Worm (Caenorhabditis elegans) whole organism, young adult: ENCODE data around the gene mrpl-21.
A peak's percentile ranks its signal among the peaks of the same experiment; 100 is the strongest.

Experiments used
- B0336.3 ChIP-seq: fragments of 200-800 bp; sonication (Bioruptor generic); IDR thresholded peaks from 2 replicates; pipeline ENCODE4 v1.3.6; 2022; ENCODE audit warnings: missing genetic modification characterization, missing compliant biosample characterization
- D2030.7 ChIP-seq: fragments of 200-800 bp; sonication (Bioruptor generic); IDR thresholded peaks from 2 replicates; pipeline ENCODE4 v1.3.6; 2022; ENCODE audit warnings: missing genetic modification reagents, missing genetic modification characterization, missing compliant biosample characterization
- F23B12.7 ChIP-seq: sonication (generic microtip); optimal IDR thresholded peaks from 2 replicates; lab custom pipeline; 2017; ENCODE audit warnings: missing genetic modification characterization, mild to moderate bottlenecking, missing compliant biosample characterization, antibody characterized with exemption, moderate library complexity; ENCODE audit not compliant: insufficient read depth
- K11D2.4 ChIP-seq: fragments of 200-800 bp; sonication (Bioruptor generic); IDR thresholded peaks from 2 replicates; pipeline ENCODE4 v1.3.6; 2022; ENCODE audit warnings: missing genetic modification reagents, missing genetic modification characterization, missing compliant biosample characterization
- K12H6.12 ChIP-seq: fragments of 200-800 bp; sonication (Bioruptor generic); optimal IDR thresholded peaks from 2 replicates; lab custom pipeline; 2018; ENCODE audit warnings: mild to moderate bottlenecking, missing genetic modification characterization, missing compliant biosample characterization
- T07F8.4 ChIP-seq: sonication (generic microtip); optimal IDR thresholded peaks from 2 replicates; lab custom pipeline; 2016; ENCODE audit warnings: mild to moderate bottlenecking, missing genetic modification characterization, moderate library complexity, missing compliant biosample characterization
- T26A5.8 ChIP-seq: sonication (generic microtip); optimal IDR thresholded peaks from 2 replicates; lab custom pipeline; 2016; ENCODE audit warnings: missing genetic modification characterization, missing compliant biosample characterization
- Y79H2A.3 ChIP-seq: fragments of 200-800 bp; sonication (Bioruptor generic); conservative IDR thresholded peaks from 2 replicates; pipeline ENCODE4 v1.3.6; 2022; ENCODE audit warnings: missing genetic modification reagents, missing genetic modification characterization, missing compliant biosample characterization
- akir-1 ChIP-seq: fragments of 200-800 bp; sonication (Bioruptor generic); optimal IDR thresholded peaks from 2 replicates; lab custom pipeline; 2018; ENCODE audit warnings: mild to moderate bottlenecking, missing genetic modification characterization, moderate library complexity, missing compliant biosample characterization
- atf-7 ChIP-seq: sonication (generic microtip); optimal IDR thresholded peaks from 2 replicates; lab custom pipeline; 2017; ENCODE audit warnings: mild to moderate bottlenecking, missing genetic modification characterization, missing compliant biosample characterization
- attf-5 ChIP-seq: fragments of 200-800 bp; sonication (Bioruptor generic); optimal IDR thresholded peaks from 2 replicates; lab custom pipeline; 2018; ENCODE audit warnings: mild to moderate bottlenecking, missing genetic modification characterization, missing compliant biosample characterization
- attf-6 ChIP-seq: fragments of 200-800 bp; sonication (Bioruptor generic); IDR thresholded peaks from 2 replicates; pipeline ENCODE4 v1.3.6; 2022; ENCODE audit warnings: missing genetic modification reagents, missing genetic modification characterization, missing compliant biosample characterization
- bed-1 ChIP-seq: fragments of 200-800 bp; sonication (Bioruptor generic); IDR thresholded peaks from 2 replicates; pipeline ENCODE4 v1.3.6; 2022; ENCODE audit warnings: missing genetic modification reagents, missing genetic modification characterization, missing compliant biosample characterization
- cebp-1 ChIP-seq, 2 experiments: fragments of 200-800 bp in 1 of 2; sonication (Bioruptor generic) in 1 of 2; sonication (generic microtip) in 1 of 2; IDR thresholded peaks in 1 of 2; optimal IDR thresholded peaks in 1 of 2; 2 replicates each; pipeline versions ENCODE4 v1.3.6 to Lab custom; 2017 to 2022; ENCODE audit warnings: missing compliant biosample characterization in 2 of 2, missing genetic modification characterization in 2 of 2, mild to moderate bottlenecking in 1 of 2, missing genetic modification reagents in 1 of 2, moderate library complexity in 1 of 2
- ceh-40 ChIP-seq: fragments of 200-800 bp; sonication (Bioruptor generic); IDR thresholded peaks from 2 replicates; pipeline ENCODE4 v1.3.6; 2022; ENCODE audit warnings: missing genetic modification characterization, missing compliant biosample characterization
- ceh-58 ChIP-seq: fragments of 200-800 bp; sonication (Bioruptor generic); IDR thresholded peaks from 2 replicates; pipeline ENCODE4 v1.3.6; 2022; ENCODE audit warnings: missing genetic modification characterization, missing compliant biosample characterization
- ceh-91 ChIP-seq: fragments of 200-800 bp; sonication (Bioruptor generic); IDR thresholded peaks from 2 replicates; pipeline ENCODE4 v1.3.6; 2022; ENCODE audit warnings: missing genetic modification reagents, missing genetic modification characterization, missing compliant biosample characterization
- chd-7 ChIP-seq: sonication (generic microtip); optimal IDR thresholded peaks from 2 replicates; lab custom pipeline; 2016; ENCODE audit warnings: mild to moderate bottlenecking, missing genetic modification characterization, moderate library complexity, missing compliant biosample characterization
- die-1 ChIP-seq: sonication (generic microtip); optimal IDR thresholded peaks from 2 replicates; lab custom pipeline; 2016; ENCODE audit warnings: missing genotype, mild to moderate bottlenecking, missing genetic modification characterization, missing compliant biosample characterization
- efl-1 ChIP-seq: fragments of 150-350 bp; optimal IDR thresholded peaks from 2 replicates; lab custom pipeline; 2014; ENCODE audit warnings: missing biosample characterization, missing genetic modification reagents, missing genetic modification characterization
- egl-44 ChIP-seq: fragments of 200-800 bp; sonication (Bioruptor generic); IDR thresholded peaks from 2 replicates; pipeline ENCODE4 v1.3.6; 2022; ENCODE audit warnings: missing genetic modification reagents, missing genetic modification characterization, missing compliant biosample characterization
- ets-4 ChIP-seq: fragments of 200-800 bp; sonication (Bioruptor generic); optimal IDR thresholded peaks from 2 replicates; lab custom pipeline; 2018; ENCODE audit warnings: mild to moderate bottlenecking, missing genetic modification characterization, missing compliant biosample characterization
- gei-17 ChIP-seq: fragments of 200-800 bp; sonication (Bioruptor generic); optimal IDR thresholded peaks from 2 replicates; lab custom pipeline; 2018; ENCODE audit warnings: mild to moderate bottlenecking, missing genetic modification characterization, missing compliant biosample characterization
- him-1 ChIP-seq: sonication (generic microtip); optimal IDR thresholded peaks from 2 replicates; lab custom pipeline; 2016; ENCODE audit warnings: missing genotype, missing genetic modification reagents, missing genetic modification characterization, missing compliant biosample characterization
- hmg-1.2 ChIP-seq: fragments of 200-800 bp; sonication (Bioruptor generic); IDR thresholded peaks from 2 replicates; pipeline ENCODE4 v1.3.6; 2022; ENCODE audit warnings: missing genetic modification reagents, missing genetic modification characterization, missing compliant biosample characterization
- let-526 ChIP-seq: fragments of 200-800 bp; sonication (Bioruptor generic); IDR thresholded peaks from 2 replicates; pipeline ENCODE4 v1.3.6; 2022; ENCODE audit warnings: missing genetic modification reagents, missing genetic modification characterization, missing compliant biosample characterization
- let-607 ChIP-seq, 2 experiments: fragments of 200-800 bp in 1 of 2; sonication (Bioruptor generic) in 1 of 2; sonication (generic microtip) in 1 of 2; optimal IDR thresholded peaks; 2 replicates each; lab custom pipeline; 2016 to 2018; ENCODE audit warnings: mild to moderate bottlenecking in 2 of 2, missing compliant biosample characterization in 2 of 2, missing genetic modification characterization in 2 of 2, moderate library complexity in 2 of 2, missing genotype in 1 of 2
- lin-40 ChIP-seq: sonication (generic microtip); optimal IDR thresholded peaks from 2 replicates; lab custom pipeline; 2016; ENCODE audit warnings: missing genetic modification characterization, mild to moderate bottlenecking, missing compliant biosample characterization, missing genotype, missing genetic modification reagents
- madf-10 ChIP-seq: sonication (generic microtip); optimal IDR thresholded peaks from 2 replicates; lab custom pipeline; 2016; ENCODE audit warnings: mild to moderate bottlenecking, missing genetic modification characterization, missing compliant biosample characterization
- madf-8 ChIP-seq: fragments of 200-800 bp; sonication (Bioruptor generic); conservative IDR thresholded peaks from 2 replicates; pipeline ENCODE4 v1.3.6; 2022; ENCODE audit warnings: missing genetic modification reagents, missing genetic modification characterization, missing compliant biosample characterization
- nfyb-1 ChIP-seq: fragments of 200-800 bp; sonication (Bioruptor generic); IDR thresholded peaks from 2 replicates; pipeline ENCODE4 v1.3.6; 2022; ENCODE audit warnings: missing genetic modification reagents, missing genetic modification characterization, missing compliant biosample characterization
- nhr-179 ChIP-seq: sonication (generic microtip); optimal IDR thresholded peaks from 2 replicates; lab custom pipeline; 2016; ENCODE audit warnings: mild to moderate bottlenecking, missing genetic modification characterization, missing compliant biosample characterization
- nhr-90 ChIP-seq: sonication (generic microtip); optimal IDR thresholded peaks from 2 replicates; lab custom pipeline; 2016; ENCODE audit warnings: missing genotype, mild to moderate bottlenecking, missing genetic modification characterization, missing compliant biosample characterization
- pbrm-1 ChIP-seq: fragments of 200-800 bp; sonication (Bioruptor generic); IDR thresholded peaks from 2 replicates; pipeline ENCODE4 v1.3.6; 2022; ENCODE audit warnings: missing genetic modification reagents, missing genetic modification characterization, missing compliant biosample characterization
- pha-4 ChIP-seq: fragments of 150-350 bp; sonication (generic microtip); optimal IDR thresholded peaks from 2 replicates; lab custom pipeline; 2014; ENCODE audit warnings: missing biosample characterization, missing genetic modification reagents, missing genetic modification characterization
- snpc-1.1 ChIP-seq: sonication (generic microtip); optimal IDR thresholded peaks from 2 replicates; lab custom pipeline; 2017; ENCODE audit warnings: missing genetic modification characterization, mild to moderate bottlenecking, missing compliant biosample characterization, antibody characterized with exemption, moderate library complexity, missing genotype, missing genetic modification reagents; ENCODE audit not compliant: insufficient read depth
- snpc-4 ChIP-seq, 5 experiments: fragments of 150-350 bp in 1 of 5; sonication (generic microtip) in 4 of 5; optimal IDR thresholded peaks; 2 replicates each; lab custom pipeline; 2014 to 2018; ENCODE audit warnings: missing genetic modification characterization in 5 of 5, missing biosample characterization in 3 of 5, antibody characterized with exemption in 2 of 5, mild to moderate bottlenecking in 2 of 5, missing compliant biosample characterization in 2 of 5, missing genotype in 2 of 5, moderate library complexity in 2 of 5, missing genetic modification reagents in 1 of 5
- somi-1 ChIP-seq: fragments of 200-800 bp; sonication (Bioruptor generic); optimal IDR thresholded peaks from 2 replicates; lab custom pipeline; 2018; ENCODE audit warnings: mild to moderate bottlenecking, missing genetic modification characterization, missing compliant biosample characterization
- tbp1 ChIP-seq: fragments of 200-800 bp; sonication (Bioruptor generic); optimal IDR thresholded peaks from 2 replicates; lab custom pipeline; 2018; ENCODE audit warnings: mild to moderate bottlenecking, missing genetic modification characterization, missing compliant biosample characterization
- tlf-1 ChIP-seq: fragments of 200-800 bp; sonication (Bioruptor generic); optimal IDR thresholded peaks from 2 replicates; lab custom pipeline; 2018; ENCODE audit warnings: mild to moderate bottlenecking, missing genetic modification characterization, missing compliant biosample characterization
- unc-62 ChIP-seq: fragments of 150-350 bp; optimal IDR thresholded peaks from 2 replicates; lab custom pipeline; 2014; ENCODE audit warnings: missing biosample characterization, missing genetic modification reagents, missing genetic modification characterization
- xnd-1 ChIP-seq: sonication (generic microtip); optimal IDR thresholded peaks from 2 replicates; lab custom pipeline; 2016; ENCODE audit warnings: missing genotype, missing genetic modification reagents, missing genetic modification characterization, missing compliant biosample characterization
- zfh-2 ChIP-seq: fragments of 200-800 bp; sonication (Bioruptor generic); conservative IDR thresholded peaks from 2 replicates; pipeline ENCODE4 v1.3.6; 2022; ENCODE audit warnings: missing genetic modification reagents, missing genetic modification characterization, missing compliant biosample characterization
- ztf-18 ChIP-seq: sonication (generic microtip); optimal IDR thresholded peaks from 2 replicates; lab custom pipeline; 2016; ENCODE audit warnings: missing genotype, mild to moderate bottlenecking, missing genetic modification characterization, missing compliant biosample characterization
- ztf-26 ChIP-seq: sonication (generic microtip); optimal IDR thresholded peaks from 2 replicates; lab custom pipeline; 2017; ENCODE audit warnings: missing genetic modification characterization, missing compliant biosample characterization

Gene mrpl-21

ce11 chrIII:4287379-4287778, 44.0 kb upstream of the mrpl-21 start, which contains the start of gene R10E4.3:
R10E4.3 (minus strand) TSS chrIII:4287479.
- TF ChIP-seq pha-4 (no peak), ceh-58 (no peak), ceh-91 (GFP tag; lab: Robert Waterston, UW) (no peak), him-1 (tag; lab: Kevin White, UChicago) (no peak), D2030.7 (GFP tag; lab: Robert Waterston, UW) (no peak), madf-8 (GFP tag; lab: Robert Waterston, UW) (no peak), pbrm-1 (GFP tag; lab: Robert Waterston, UW) (no peak), akir-1 (no peak), lin-40 (tag; lab: Kevin White, UChicago) (no peak), attf-5 (no peak)

- TF ChIP-seq F23B12.7 (tag; lab: Kevin White, UChicago) (no peak), snpc-1.1 (no peak), tbp1 (GFP tag; lab: Kevin White, UChicago) (peak; percentile 43), nhr-90 (tag; lab: Kevin White, UChicago) (peak; percentile 54), xnd-1 (no peak), ztf-18 (tag; lab: Kevin White, UChicago) (peak; percentile 21), tlf-1 (GFP tag; lab: Kevin White, UChicago) (no peak), K12H6.12 (tag; lab: Kevin White, UChicago) (no peak), pha-4 (peak; percentile 57), bed-1 (GFP tag; lab: Robert Waterston, UW) (no peak), ets-4 (GFP tag; lab: Kevin White, UChicago) (peak; percentile 40), somi-1 (peak; percentile 75), T26A5.8 (tag; lab: Kevin White, UChicago) (no peak), zfh-2 (peak; percentile 73), egl-44 (GFP tag; lab: Robert Waterston, UW) (peak; percentile 63; the same call in 1 of the 2 replicates), gei-17 (GFP tag; lab: Kevin White, UChicago) (peak; percentile 36), Y79H2A.3 (GFP tag; lab: Robert Waterston, UW) (no peak), let-607 (tag; optimal IDR thresholded peaks at IDR 0.05; lab: Kevin White, UChicago) (peak; percentile 55 to 58), hmg-1.2 (GFP tag; lab: Robert Waterston, UW) (peak; percentile 83), unc-62 (peak; percentile 35), ztf-26 (tag; lab: Kevin White, UChicago) (peak; percentile 75), attf-6 (no peak), lin-40 (tag; lab: Kevin White, UChicago) (peak; percentile 77), attf-5 (peak; percentile 85), efl-1 (GFP tag; lab: Kevin White, UChicago) (no peak), ceh-40 (GFP tag; lab: Robert Waterston, UW) (no peak), T07F8.4 (tag; lab: Kevin White, UChicago) (no peak), madf-10 (peak; percentile 64), nhr-179 (tag; lab: Kevin White, UChicago) (no peak), let-526 (GFP tag; lab: Robert Waterston, UW) (0 out of 2 replicates have a peak, but pooled peaks have one; percentile 60), chd-7 (tag; lab: Kevin White, UChicago) (peak; percentile 51), B0336.3 (GFP tag; lab: Robert Waterston, UW) (peak; percentile 76), cebp-1 (GFP tag; IDR thresholded peaks at IDR 0.05; lab: Robert Waterston, UW) (no peak), cebp-1 (tag; optimal IDR thresholded peaks at IDR 0.05; lab: Kevin White, UChicago) (peak; percentile 77), pbrm-1 (GFP tag; lab: Robert Waterston, UW) (0 out of 2 replicates have a peak, but pooled peaks have one; percentile 52), atf-7 (peak; percentile 77), K11D2.4 (peak; percentile 75), snpc-4 (GFP tag; optimal IDR thresholded peaks at IDR 0.05; lab: Kevin White, UChicago) (no peak), snpc-4 (tag; optimal IDR thresholded peaks at IDR 0.05; lab: Kevin White, UChicago) (peak in 3 of 4 experiments; percentile 20 to 57 (median 52)), die-1 (peak; percentile 25), nfyb-1 (GFP tag; lab: Robert Waterston, UW) (peak; percentile 68; the same call in 1 of the 2 replicates)
Measured at ce11 chrIII:4284732-4285165, 41.4 kb upstream of the mrpl-21 start.
